Fruit fly (Drosophila melanogaster): Measurements from ENCODE around the gene pn.

Gene pn

dm6 chrX:2225138-2225537 lies 44.1 kb downstream of the pn start, which contains the start of gene pcx (continued):
- TF ChIP-seq dm (GFP tag; optimal IDR thresholded peaks at IDR 0.05) (no peak), nerfin-1 (tag; optimal IDR thresholded peaks at IDR 0.05) (no peak), CG1603 (tag; optimal IDR thresholded peaks at IDR 0.05) (no peak), CG15011 (GFP tag; optimal IDR thresholded peaks at IDR 0.05) (no peak), CkIIα-i1 (GFP tag; IDR thresholded peaks at IDR 0.05) (no peak), otp (GFP tag; IDR thresholded peaks at IDR 0.05) (no peak), CG4820 (GFP tag; optimal IDR thresholded peaks at IDR 0.05) (no peak), fd102C (GFP tag; optimal IDR thresholded peaks at IDR 0.05) (no peak), Dbx (GFP tag; IDR thresholded peaks at IDR 0.05) (no peak), CG11504 (tag; optimal IDR thresholded peaks at IDR 0.05) (no peak), ttk (GFP tag; IDR thresholded peaks at IDR 0.05) (no peak), NC2α (GFP tag; optimal IDR thresholded peaks at IDR 0.05) (no peak), CG6254 (GFP tag; optimal IDR thresholded peaks at IDR 0.05) (no peak), peb (GFP tag; IDR thresholded peaks at IDR 0.05) (no peak), CG4707 (GFP tag; optimal IDR thresholded peaks at IDR 0.05) (no peak), hth (optimal IDR thresholded peaks at IDR 0.05) (no peak), CG9932 (GFP tag; IDR thresholded peaks at IDR 0.05) (no peak), E2f1 (GFP tag; IDR thresholded peaks at IDR 0.05) (no peak), da (GFP tag; optimal IDR thresholded peaks at IDR 0.05) (no peak), chif (GFP tag; optimal IDR thresholded peaks at IDR 0.05) (no peak), CHES-1-like (GFP tag; optimal IDR thresholded peaks at IDR 0.05) (no peak), HLHmδ (GFP tag; optimal IDR thresholded peaks at IDR 0.05) (no peak), CG12299 (tag; optimal IDR thresholded peaks at IDR 0.05) (no peak), Rx (GFP tag; IDR thresholded peaks at IDR 0.05) (no peak), CG18599 (GFP tag; optimal IDR thresholded peaks at IDR 0.05) (no peak), lmd (GFP tag; IDR thresholded peaks at IDR 0.05) (no peak), Sin3A (optimal IDR thresholded peaks at IDR 0.05) (no peak), CG12104 (GFP tag; optimal IDR thresholded peaks at IDR 0.05) (no peak), CG4282 (GFP tag; optimal IDR thresholded peaks at IDR 0.05) (no peak), Dref (GFP tag; IDR thresholded peaks at IDR 0.05) (peak; percentile 81), dimm (GFP tag; IDR thresholded peaks at IDR 0.05) (no peak), CG7357 (GFP tag; IDR thresholded peaks at IDR 0.05) (no peak), salm (tag; optimal IDR thresholded peaks at IDR 0.05) (no peak), CG10959 (GFP tag; IDR thresholded peaks at IDR 0.05) (no peak), gcm (GFP tag; optimal IDR thresholded peaks at IDR 0.05) (no peak), pros (GFP tag; optimal IDR thresholded peaks at IDR 0.05) (no peak), Nf-YA (GFP tag; IDR thresholded peaks at IDR 0.05) (no peak), nom (GFP tag; optimal IDR thresholded peaks at IDR 0.05) (no peak), dmrt11E (tag; optimal IDR thresholded peaks at IDR 0.05) (no peak), CG30431 (GFP tag; optimal IDR thresholded peaks at IDR 0.05) (no peak), CG2875 (GFP tag; optimal IDR thresholded peaks at IDR 0.05) (no peak), luna (GFP tag; optimal IDR thresholded peaks at IDR 0.05) (no peak), CG15514 (GFP tag; optimal IDR thresholded peaks at IDR 0.05) (no peak), Antp (GFP tag; optimal IDR thresholded peaks at IDR 0.05) (no peak), sr (GFP tag; IDR thresholded peaks at IDR 0.05) (no peak), CG10462 (GFP tag; optimal IDR thresholded peaks at IDR 0.05) (no peak), ERR (GFP tag; optimal IDR thresholded peaks at IDR 0.05) (no peak), phol (tag; optimal IDR thresholded peaks at IDR 0.05) (peak; percentile 1), sug (tag; optimal IDR thresholded peaks at IDR 0.05) (no peak), pho (GFP tag; optimal IDR thresholded peaks at IDR 0.05) (no peak), ara (GFP tag; IDR thresholded peaks at IDR 0.05) (no peak), Tbp (GFP tag; optimal IDR thresholded peaks at IDR 0.05) (no peak), maf-S (GFP tag; optimal IDR thresholded peaks at IDR 0.05) (no peak), Dek (tag; optimal IDR thresholded peaks at IDR 0.05) (no peak)
